Worm (Caenorhabditis elegans) whole organism, L4/young adult: Measurements from ENCODE around the gene ZK899.7.

Experiments used
- W03F9.2 ChIP-seq: fragments of 150-350 bp; optimal IDR thresholded peaks from 2 replicates; lab custom pipeline; 2014; ENCODE audit warnings: missing biosample characterization, missing genetic modification characterization
- him-1 ChIP-seq: sonication (generic microtip); optimal IDR thresholded peaks from 2 replicates; lab custom pipeline; 2016; ENCODE audit warnings: missing genotype, missing genetic modification reagents, missing genetic modification characterization, missing compliant biosample characterization

DNA sequence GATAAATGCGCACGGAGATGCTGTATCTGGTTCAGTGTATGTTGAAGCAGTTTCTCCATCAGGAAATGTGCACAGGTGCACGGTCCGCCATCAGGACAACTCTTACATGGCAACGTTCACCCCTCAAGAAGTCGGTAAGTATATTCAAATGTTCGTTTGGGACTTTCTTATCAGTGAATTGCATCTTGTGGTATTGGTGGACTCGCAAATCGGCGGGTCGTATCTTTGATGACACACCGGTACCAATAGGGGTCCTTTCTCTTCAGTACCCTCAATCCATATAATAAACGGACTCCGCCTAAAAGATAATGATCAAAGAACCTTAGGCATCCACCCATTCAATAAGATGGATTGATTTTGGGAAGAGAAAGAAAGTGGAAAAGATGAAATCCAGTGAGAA, 43.3 kb downstream of the ZK899.7 start:
- no peak for TF ChIP-seq W03F9.2
- no peak for TF ChIP-seq him-1 (tag; lab: Kevin White, UChicago)
